Fruit fly (Drosophila melanogaster): Measurements from ENCODE around the gene kibra.

dm6 chr3R:14763487-14763886, 39.4 kb upstream of the kibra start:
- no peak for TF ChIP-seq fd96Ca (GFP tag; IDR thresholded peaks at IDR 0.05)
- no peak for TF ChIP-seq EcR (GFP tag; optimal IDR thresholded peaks at IDR 0.05)
- TF ChIP-seq Ets98B (GFP tag; IDR thresholded peaks at IDR 0.05): no peak
- TF ChIP-seq CG14655 (GFP tag; optimal IDR thresholded peaks at IDR 0.05): no peak
- no peak for TF ChIP-seq Pif1A (GFP tag; optimal IDR thresholded peaks at IDR 0.05)
